Worm (Caenorhabditis elegans) whole organism, dauer: ENCODE results near the gene mlc-4.

Source experiments
- unc-62 ChIP-seq: sonication (generic microtip); optimal IDR thresholded peaks from 2 replicates; lab custom pipeline; 2017; ENCODE audit warnings: missing biosample characterization, missing genetic modification reagents, missing genetic modification characterization

Gene mlc-4

DNA sequence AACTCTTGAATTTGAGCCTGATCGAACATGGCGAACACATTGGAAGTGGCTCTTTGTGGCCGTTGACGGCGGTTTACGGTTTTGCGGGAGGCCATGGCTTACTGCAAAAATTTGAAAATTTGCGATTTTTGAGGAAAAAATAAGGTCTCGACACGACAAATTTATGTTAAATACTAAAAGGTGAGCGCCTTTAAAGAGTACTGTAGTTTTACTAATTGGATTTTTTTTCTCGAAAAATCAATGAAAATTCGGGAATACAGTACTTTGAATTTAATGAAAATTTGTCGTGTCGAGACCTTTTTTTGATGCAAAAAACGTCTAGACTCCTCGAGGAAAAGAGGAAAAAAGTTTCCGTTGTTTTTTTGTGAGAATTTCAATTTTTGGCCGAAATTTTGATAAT, at the start of gene mlc-4:
mlc-4 (minus strand) TSS at position 101 of the 400 bp plus-strand sequence.
- TF ChIP-seq unc-62 (GFP tag; lab: Kevin White, UChicago): no peak

DNA sequence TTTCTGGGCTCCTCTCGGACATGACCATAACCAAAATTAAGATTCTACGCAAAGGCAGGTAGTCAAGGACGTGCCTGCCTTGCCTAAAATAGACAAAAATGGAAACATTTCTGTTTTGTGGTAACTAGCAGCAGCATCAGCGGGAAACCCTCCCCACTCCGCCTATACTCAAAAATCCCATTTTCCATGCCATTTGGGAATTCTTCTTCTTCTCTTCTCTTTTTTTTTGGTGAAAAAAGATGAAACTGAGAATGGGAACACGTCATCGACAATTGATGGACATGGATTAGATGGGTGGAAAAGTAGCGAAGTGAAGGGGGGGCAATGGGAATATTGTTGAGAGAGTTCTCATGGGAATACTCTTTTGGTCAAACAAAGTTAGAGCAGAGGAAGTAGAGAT, 43.6 kb upstream of the mlc-4 start:
- TF ChIP-seq unc-62 (GFP tag; lab: Kevin White, UChicago): no peak

DNA sequence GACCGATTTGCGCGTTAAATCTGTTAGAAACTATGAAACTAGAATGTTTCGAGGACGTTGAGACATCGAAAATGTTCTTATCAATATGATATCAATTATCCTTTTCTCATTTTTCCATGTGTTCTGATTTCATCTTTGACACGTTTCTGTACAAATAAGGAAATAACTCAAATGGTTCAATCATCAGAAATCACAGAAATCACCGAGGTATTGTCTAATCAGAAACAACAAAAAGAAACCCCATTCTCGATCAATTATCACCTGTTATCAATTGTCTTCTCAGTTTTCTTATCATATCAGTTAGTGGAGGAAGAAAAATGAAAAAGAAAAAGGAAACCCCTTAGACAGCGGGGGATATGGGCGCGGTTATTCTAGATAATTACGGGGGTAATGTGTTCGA, 41.6 kb upstream of the mlc-4 start:
- TF ChIP-seq unc-62 (GFP tag; lab: Kevin White, UChicago): no peak

DNA sequence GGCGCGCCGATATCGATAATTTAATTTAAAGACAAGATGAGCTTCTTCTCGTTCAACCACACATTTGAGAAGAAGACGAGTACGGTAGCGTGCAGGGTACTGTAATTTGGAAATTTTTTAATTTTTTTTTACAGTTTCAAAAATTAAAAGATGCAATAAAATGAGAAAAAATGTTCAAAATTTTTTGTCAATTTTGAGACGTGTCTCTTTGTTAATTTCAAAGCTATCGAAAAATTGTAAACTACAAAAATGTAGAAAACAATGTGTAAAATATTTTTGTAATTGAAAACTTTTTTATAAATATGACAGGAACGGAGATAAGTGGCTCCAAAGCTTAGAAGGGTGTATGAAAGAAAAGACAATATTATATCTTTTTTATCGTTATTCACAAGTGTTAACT, 37.8 kb upstream of the mlc-4 start, which contains the start of gene K01A11.1:
K01A11.1 (minus strand) TSS at position 101 of the 400 bp plus-strand sequence.
- TF ChIP-seq unc-62 (GFP tag; lab: Kevin White, UChicago): no peak

DNA sequence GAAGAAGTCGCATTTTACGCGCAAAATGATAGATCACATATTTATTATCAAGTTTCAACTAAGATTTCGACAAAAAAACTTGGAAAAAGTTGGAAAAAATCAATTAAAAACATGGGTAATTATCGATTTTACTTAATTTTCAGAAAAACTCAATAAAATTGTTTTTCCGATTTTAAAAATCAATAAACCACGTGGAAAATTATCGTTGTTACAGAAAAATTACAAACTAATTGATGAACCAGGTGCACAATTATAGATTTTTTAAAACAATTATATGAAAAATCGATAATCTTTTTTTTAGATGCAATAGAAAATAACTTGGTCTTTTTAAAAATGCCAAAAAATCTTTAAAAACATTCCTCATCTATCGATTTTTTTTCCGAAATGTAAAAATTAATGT, 37.1 kb upstream of the mlc-4 start:
- TF ChIP-seq unc-62 (GFP tag; lab: Kevin White, UChicago): no peak

DNA sequence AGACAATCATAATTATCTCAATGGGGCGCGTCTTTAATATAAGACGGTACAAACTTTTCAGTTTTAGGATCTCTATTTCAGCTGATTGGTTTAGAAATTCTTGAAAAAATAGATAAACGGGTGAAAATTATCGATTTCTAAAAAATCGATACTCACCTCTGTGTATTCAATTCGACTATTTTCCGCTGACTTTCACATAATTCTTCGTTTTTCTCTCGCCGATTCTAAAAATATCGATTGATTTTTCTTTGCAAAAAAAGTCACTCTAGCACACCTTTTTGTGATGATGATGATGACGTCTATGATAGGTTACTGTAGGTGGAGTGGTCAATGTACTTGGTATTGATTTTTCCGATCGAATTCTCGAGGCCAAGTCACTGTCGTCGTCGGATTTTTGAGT, 36.2 kb upstream of the mlc-4 start:
- TF ChIP-seq unc-62 (GFP tag; lab: Kevin White, UChicago): no peak

DNA sequence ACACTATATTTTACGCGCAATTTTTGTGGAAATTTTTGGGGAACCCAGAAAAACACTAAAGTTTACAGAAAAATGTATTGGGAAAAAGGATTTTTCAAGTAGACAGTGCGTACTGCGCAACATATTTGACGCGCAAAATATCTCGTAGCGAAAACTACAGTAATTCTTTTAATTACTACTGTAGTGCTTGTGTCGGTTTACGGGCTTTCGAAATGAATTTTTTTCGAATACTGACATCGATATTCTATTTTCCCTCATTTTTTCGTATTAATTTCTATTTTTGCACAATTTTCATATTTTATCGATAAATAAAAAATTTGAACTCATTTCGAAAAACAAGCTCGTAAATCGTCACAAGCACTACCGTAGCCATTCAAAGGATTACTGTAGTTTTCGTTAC, 35.0 kb upstream of the mlc-4 start:
- no peak for TF ChIP-seq unc-62 (GFP tag; lab: Kevin White, UChicago)

DNA sequence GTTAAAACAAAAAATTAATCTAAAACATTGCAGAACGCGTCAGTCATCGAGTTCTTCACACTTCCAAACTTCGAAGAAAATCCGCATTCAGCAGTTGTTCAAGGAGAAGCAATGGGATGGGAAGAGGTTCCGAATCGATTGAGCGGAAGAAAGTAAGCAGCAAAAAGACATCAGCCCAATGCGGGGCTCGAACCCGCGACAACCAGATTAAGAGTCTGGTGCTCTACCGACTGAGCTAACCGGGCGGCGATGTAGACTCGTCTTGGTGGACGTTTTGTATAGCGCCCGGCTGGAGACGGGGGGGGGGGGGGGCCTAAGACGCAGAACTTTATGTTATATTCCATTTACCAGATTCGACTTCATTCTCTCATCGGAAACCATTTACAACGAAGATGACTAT, 33.2 kb upstream of the mlc-4 start:
- TF ChIP-seq unc-62 (GFP tag; lab: Kevin White, UChicago): no peak

DNA sequence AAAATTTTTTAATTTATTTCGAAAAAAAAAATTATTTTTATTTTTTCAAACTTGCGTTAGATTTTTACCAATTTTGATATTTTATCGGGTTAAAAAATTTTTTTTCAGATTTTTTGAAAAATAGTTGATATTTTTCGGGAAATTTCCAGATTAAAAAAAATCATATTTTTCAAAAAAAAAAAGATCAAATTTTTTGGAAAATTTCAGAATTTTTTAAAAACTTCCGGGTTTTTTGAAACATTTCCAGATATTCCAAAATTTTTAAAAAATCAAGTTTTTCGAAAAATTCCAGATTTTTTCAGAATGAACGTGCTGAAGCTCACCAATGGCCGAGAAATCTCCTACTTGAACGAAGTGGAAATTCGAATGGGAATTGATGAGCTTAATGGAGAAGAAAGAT, 31.9 kb upstream of the mlc-4 start, which contains the start of gene metl-18:
metl-18 (plus strand) TSS at position 301 of the 400 bp plus-strand sequence.
- no peak for TF ChIP-seq unc-62 (GFP tag; lab: Kevin White, UChicago)

DNA sequence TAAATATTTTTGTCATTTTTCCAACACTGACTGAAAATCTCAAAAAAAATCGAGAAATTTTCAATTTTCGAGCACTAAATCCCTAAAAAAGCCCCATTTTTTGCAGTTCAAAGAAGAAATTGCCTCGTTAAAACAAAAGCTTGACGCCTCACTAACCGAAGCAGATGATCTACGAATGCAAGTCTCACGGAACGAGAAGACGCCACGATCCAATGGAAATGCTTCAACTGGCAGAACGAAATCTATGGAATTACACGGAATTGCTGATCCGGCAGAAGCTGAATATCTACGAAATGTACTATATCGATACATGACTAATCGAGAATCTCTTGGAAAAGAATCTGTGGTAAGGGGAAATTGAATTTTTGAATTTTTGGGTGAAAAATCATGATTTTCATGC, 30.3 kb upstream of the mlc-4 start:
- TF ChIP-seq unc-62 (GFP tag; lab: Kevin White, UChicago): no peak

DNA sequence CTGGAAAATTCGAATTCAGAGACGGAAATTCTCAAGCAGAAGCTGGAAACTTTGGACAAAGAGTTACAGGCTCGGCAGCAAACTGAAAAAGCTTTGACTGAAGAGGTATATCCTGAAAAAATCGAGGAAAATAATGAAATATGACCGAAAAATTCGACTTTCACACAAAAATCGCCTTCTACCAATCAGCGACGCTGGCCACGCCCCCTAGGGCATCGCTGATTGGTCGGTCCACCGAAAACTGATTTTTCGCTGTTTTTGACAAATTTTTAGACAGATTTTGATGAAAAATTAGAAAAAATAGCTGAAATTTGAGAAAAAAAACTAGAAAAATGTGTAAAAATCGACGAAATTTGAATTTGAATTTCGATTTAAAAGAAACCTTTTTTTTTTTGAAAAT, 25.3 kb upstream of the mlc-4 start:
- no peak for TF ChIP-seq unc-62 (GFP tag; lab: Kevin White, UChicago)

DNA sequence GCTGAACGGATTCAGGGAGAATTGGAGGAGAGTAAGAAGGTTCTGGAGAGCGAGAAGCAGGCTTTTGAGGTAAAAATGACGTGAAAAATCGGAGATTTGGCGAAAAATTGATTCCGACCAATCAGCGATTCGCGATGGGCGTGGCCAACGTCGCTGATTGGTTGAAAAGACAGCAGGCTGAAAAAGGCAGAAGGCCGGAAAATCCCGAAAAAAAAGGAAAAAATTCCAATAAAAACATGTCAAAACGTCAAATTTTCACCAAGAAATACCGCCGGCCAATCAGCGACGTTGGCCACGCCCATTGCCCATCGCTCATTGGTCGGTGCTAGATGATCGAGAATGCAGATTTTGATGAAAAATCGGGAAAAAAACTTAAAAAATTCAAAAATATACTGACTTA, 23.9 kb upstream of the mlc-4 start:
- TF ChIP-seq unc-62 (GFP tag; lab: Kevin White, UChicago): no peak

DNA sequence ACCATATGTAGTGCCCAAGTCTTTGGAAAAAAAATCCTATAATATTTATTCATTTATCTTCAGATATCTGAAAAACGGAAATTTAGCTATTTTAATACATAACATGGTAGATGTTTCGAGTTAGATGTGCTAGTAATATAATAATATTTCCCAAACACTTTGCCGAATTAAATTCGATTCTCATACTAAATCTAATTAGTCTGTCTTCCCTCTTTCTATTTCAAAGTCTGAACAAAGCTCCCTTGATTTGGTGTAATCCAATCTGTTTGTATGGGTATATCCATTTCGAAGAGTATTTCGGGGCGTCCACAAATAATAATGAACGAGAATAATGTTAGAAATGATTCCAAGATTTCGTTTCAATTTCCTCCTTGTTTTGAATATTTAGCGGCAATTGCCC, 20.8 kb upstream of the mlc-4 start:
- no peak for TF ChIP-seq unc-62 (GFP tag; lab: Kevin White, UChicago)

DNA sequence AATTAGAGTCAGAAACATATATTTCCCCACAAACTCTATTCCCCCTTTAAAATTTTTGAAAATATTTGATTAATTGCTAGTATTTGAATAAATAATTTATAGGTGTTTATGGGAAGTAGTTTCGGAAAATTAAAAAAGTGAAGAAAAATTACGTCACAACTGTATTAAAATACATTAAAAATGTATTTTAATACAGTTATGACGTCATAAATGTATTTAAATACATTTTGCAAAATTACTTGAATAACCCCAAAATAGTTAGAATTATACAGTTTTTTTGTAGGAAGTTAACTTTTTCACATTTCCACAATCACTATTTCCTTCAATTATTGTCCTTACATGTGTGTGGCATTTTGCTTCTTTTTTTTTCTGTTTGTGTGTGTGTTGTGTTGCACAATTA, 19.9 kb upstream of the mlc-4 start:
- no peak for TF ChIP-seq unc-62 (GFP tag; lab: Kevin White, UChicago)

DNA sequence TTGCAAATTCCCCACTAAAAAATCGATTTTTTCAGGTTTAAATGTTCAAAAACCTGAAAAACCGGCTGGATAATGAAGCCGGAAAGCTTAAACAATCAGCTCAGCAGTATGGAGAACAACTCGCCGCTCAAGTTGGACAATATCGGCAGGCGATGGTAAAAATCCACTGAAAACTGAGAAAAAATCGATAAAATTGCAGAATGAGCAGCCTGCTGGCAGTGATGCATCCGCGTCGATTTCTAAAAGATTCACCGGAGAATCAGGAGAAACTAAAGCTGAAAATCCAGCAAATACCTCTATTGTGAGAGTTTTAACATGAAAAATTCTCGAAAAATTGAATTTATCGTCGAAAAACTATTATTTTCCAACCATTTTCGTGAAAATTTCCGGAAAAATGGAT, 11.9 kb upstream of the mlc-4 start, which contains the start of gene golg-4:
golg-4 (plus strand) TSS at position 34 of the 400 bp plus-strand sequence.
- no peak for TF ChIP-seq unc-62 (GFP tag; lab: Kevin White, UChicago)

DNA sequence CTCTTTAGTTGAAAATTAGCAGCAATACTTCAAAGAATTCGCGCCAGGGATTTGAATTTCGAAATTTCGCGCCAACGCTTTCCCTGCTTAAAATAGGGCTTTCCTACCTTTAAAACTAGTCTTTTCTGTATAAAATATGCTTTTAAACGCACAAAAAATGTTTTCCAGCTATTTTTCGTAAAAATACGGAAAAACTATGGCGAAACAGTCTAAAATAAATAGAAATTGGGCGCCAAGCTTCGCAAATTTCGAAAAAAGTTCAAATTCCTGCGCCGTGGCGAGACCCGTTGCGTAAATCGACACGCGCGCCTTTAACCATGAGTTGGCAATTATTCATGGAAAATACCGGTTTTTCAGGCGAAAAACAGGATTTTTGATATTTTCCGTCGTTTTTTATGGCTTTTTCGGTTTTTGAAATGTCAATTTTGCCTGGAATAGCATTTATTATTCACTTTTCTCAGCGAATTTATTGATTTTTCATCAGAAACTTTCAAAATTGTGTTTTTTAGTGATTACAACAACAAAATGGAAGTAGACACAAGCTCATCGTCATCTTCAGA, 10.8 kb upstream of the mlc-4 start, which contains the start of the genes npp-9 and F59A2.5:
npp-9 (minus strand) TSS at position 126 of the 560 bp plus-strand sequence.
F59A2.5 (plus strand) TSS at position 510 of the 560 bp plus-strand sequence.
- TF ChIP-seq unc-62 (GFP tag; lab: Kevin White, UChicago): no peak

DNA sequence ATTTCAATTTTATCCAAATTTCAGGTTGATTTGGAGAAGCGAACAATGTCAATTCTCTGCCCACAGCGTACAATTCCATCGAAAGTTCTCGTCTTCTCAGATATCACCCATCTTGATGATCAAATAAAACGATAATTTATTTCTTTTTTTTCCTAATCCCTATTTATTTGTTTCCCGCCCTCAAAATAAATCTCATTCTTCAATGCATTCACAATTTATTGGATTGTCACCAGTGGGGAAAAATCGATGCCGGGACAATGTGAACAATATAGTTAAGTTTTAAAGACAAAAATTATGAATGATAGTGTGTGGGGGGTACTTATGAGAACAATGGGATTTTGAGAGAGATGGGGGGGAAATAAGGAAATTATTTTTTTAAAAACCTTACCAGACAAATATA, 6.9 kb upstream of the mlc-4 start:
- TF ChIP-seq unc-62 (GFP tag; lab: Kevin White, UChicago): no peak
